Worm (Caenorhabditis elegans): ENCODE results near the gene K02E7.1.
A peak's percentile ranks its signal among the peaks of the same experiment; 100 is the strongest.
"Not testable (repeated sequence)": the region's sequence is repeated elsewhere in the genome, so short reads cannot be mapped to it uniquely, and the experiment has no call there.

Gene K02E7.1

ce11 chrII:1046937-1047336, 36.0 kb upstream of the K02E7.1 start:
- TF ChIP-seq lin-15B (tag; optimal IDR thresholded peaks at IDR 0.05): no peak
- no peak for TF ChIP-seq nhr-28 (tag; optimal IDR thresholded peaks at IDR 0.05)
- TF ChIP-seq nhr-12 (tag; optimal IDR thresholded peaks at IDR 0.05): no peak
- TF ChIP-seq egl-27 (tag; optimal IDR thresholded peaks at IDR 0.05): no peak
- no peak for TF ChIP-seq elt-2 (tag; optimal IDR thresholded peaks at IDR 0.05)
- no peak for TF ChIP-seq eor-1 (tag; optimal IDR thresholded peaks at IDR 0.05)
- TF ChIP-seq pha-4 (tag; optimal IDR thresholded peaks at IDR 0.05): no peak
- TF ChIP-seq pqm-1 (tag; optimal IDR thresholded peaks at IDR 0.05): no peak
- TF ChIP-seq nhr-76 (tag; optimal IDR thresholded peaks at IDR 0.05): no peak

ce11 chrII:1049849-1050248, 33.1 kb upstream of the K02E7.1 start, which contains the start of gene fbxb-40:
Gene fbxb-40, minus strand, starts transcription at chrII:1049949.
- TF ChIP-seq pqm-1 (tag; optimal IDR thresholded peaks at IDR 0.05) (no peak), aly-2 (tag; optimal IDR thresholded peaks at IDR 0.05) (no peak), eor-1 (tag; optimal IDR thresholded peaks at IDR 0.05) (no peak), nhr-12 (tag; optimal IDR thresholded peaks at IDR 0.05) (no peak), mdl-1 (tag; optimal IDR thresholded peaks at IDR 0.05) (no peak), ceh-16 (tag; optimal IDR thresholded peaks at IDR 0.05) (no peak), fos-1 (tag; optimal IDR thresholded peaks at IDR 0.05) (no peak), ceh-28 (tag; optimal IDR thresholded peaks at IDR 0.05) (no peak), tbx-2 (tag; optimal IDR thresholded peaks at IDR 0.05) (no peak), zag-1 (tag; optimal IDR thresholded peaks at IDR 0.05) (no peak), R02D3.7 (tag; optimal IDR thresholded peaks at IDR 0.05) (no peak), elt-2 (tag; optimal IDR thresholded peaks at IDR 0.05) (no peak), nhr-237 (tag; optimal IDR thresholded peaks at IDR 0.05) (no peak), nhr-43 (tag; optimal IDR thresholded peaks at IDR 0.05; ENCODE audit: poor library complexity, severe bottlenecking) (no peak), elt-3 (tag; optimal IDR thresholded peaks at IDR 0.05) (no peak)

ce11 chrII:1054724-1055123, 28.2 kb upstream of the K02E7.1 start, which contains the start of gene K02E7.7:
Gene K02E7.7, plus strand, starts transcription at chrII:1055024.
- TF ChIP-seq hmg-11, mml-1, elt-3 (tag; optimal IDR thresholded peaks at IDR 0.05): not testable (repeated sequence)

ce11 chrII:1056844-1057243, 26.1 kb upstream of the K02E7.1 start:
- TF ChIP-seq pha-4 (tag; optimal IDR thresholded peaks at IDR 0.05): peak; percentile 46
- peak; percentile 85 for TF ChIP-seq pqm-1 (tag; optimal IDR thresholded peaks at IDR 0.05)
- TF ChIP-seq jun-1 (tag; optimal IDR thresholded peaks at IDR 0.05): peak; percentile 44
- peak; percentile 97 for TF ChIP-seq elt-2 (tag; optimal IDR thresholded peaks at IDR 0.05)
- no peak for TF ChIP-seq fos-1 (tag; optimal IDR thresholded peaks at IDR 0.05)

- not testable (repeated sequence) for TF ChIP-seq sea-2 (GFP tag; optimal IDR thresholded peaks at IDR 0.05); ztf-4 (tag; optimal IDR thresholded peaks at IDR 0.05); ZK546.5 (tag; optimal IDR thresholded peaks at IDR 0.05)
These were observed 22.3 kb upstream of the K02E7.1 start, which contains the start of gene btb-10 for ce11 chrII:1060702-1061101. Gene btb-10, minus strand, starts transcription at chrII:1060802.

ce11 chrII:1063926-1064325, 19.0 kb upstream of the K02E7.1 start:
- TF ChIP-seq R02D3.7 (tag; optimal IDR thresholded peaks at IDR 0.05) (no peak), elt-2 (tag; optimal IDR thresholded peaks at IDR 0.05) (peak; percentile 52)

- TF ChIP-seq egl-27 (tag; optimal IDR thresholded peaks at IDR 0.05) (no peak), lin-39 (tag; optimal IDR thresholded peaks at IDR 0.05) (no peak), elt-2 (tag; optimal IDR thresholded peaks at IDR 0.05) (no peak), aly-2 (tag; optimal IDR thresholded peaks at IDR 0.05) (no peak), nfya-1 (tag; optimal IDR thresholded peaks at IDR 0.05; ENCODE audit: insufficient read depth) (no peak), nhr-28 (tag; optimal IDR thresholded peaks at IDR 0.05) (no peak), fkh-10 (GFP tag; optimal IDR thresholded peaks at IDR 0.05) (no peak), ZK546.5 (tag; optimal IDR thresholded peaks at IDR 0.05) (no peak), fos-1 (tag; optimal IDR thresholded peaks at IDR 0.05) (no peak), ztf-4 (tag; optimal IDR thresholded peaks at IDR 0.05) (no peak), R02D3.7 (tag; optimal IDR thresholded peaks at IDR 0.05) (no peak), nhr-237 (tag; optimal IDR thresholded peaks at IDR 0.05) (no peak), unc-39 (tag; optimal IDR thresholded peaks at IDR 0.05) (no peak), jun-1 (tag; optimal IDR thresholded peaks at IDR 0.05) (no peak), pqm-1 (tag; optimal IDR thresholded peaks at IDR 0.05) (no peak), mdl-1 (tag; optimal IDR thresholded peaks at IDR 0.05) (no peak), elt-1 (tag; optimal IDR thresholded peaks at IDR 0.05) (no peak), lsy-12 (tag; optimal IDR thresholded peaks at IDR 0.05) (no peak), nhr-11 (tag; optimal IDR thresholded peaks at IDR 0.05) (no peak), nhr-25 (tag; optimal IDR thresholded peaks at IDR 0.05) (no peak)
These were observed 16.1 kb upstream of the K02E7.1 start, which contains the start of gene K02E7.10 for ce11 chrII:1066907-1067306. Gene K02E7.10, minus strand, starts transcription at chrII:1067007.
